Worm (Caenorhabditis elegans) whole organism, L4 larva: ENCODE measurements around the gene grl-20.
A peak's percentile ranks its signal among the peaks of the same experiment; 100 is the strongest.

Source experiments
- F10B5.3 ChIP-seq: sonication (generic microtip); optimal IDR thresholded peaks from 2 replicates; lab custom pipeline; 2016; ENCODE audit warnings: mild to moderate bottlenecking, missing genetic modification characterization, missing compliant biosample characterization
- F37D6.2 ChIP-seq: sonication (generic microtip); optimal IDR thresholded peaks from 2 replicates; lab custom pipeline; 2016; ENCODE audit warnings: mild to moderate bottlenecking, missing genetic modification characterization, missing compliant biosample characterization
- F49E8.2 ChIP-seq: sonication (generic microtip); optimal IDR thresholded peaks from 2 replicates; lab custom pipeline; 2016; ENCODE audit warnings: missing compliant biosample characterization, mild to moderate bottlenecking, missing genetic modification characterization, borderline replicate concordance
- Y48G9A.11 ChIP-seq: fragments of 200-800 bp; sonication (Bioruptor generic); IDR thresholded peaks from 2 replicates; pipeline ENCODE4 v1.3.6; 2022; ENCODE audit warnings: missing genetic modification reagents, missing genetic modification characterization, missing compliant biosample characterization
- Y75B8A.6 ChIP-seq: fragments of 200-800 bp; sonication (Bioruptor generic); IDR thresholded peaks from 2 replicates; pipeline ENCODE4 v1.3.6; 2022; ENCODE audit warnings: missing genetic modification reagents, missing genetic modification characterization, missing compliant biosample characterization
- arid-1 ChIP-seq: fragments of 200-800 bp; sonication (Bioruptor generic); conservative IDR thresholded peaks from 2 replicates; pipeline ENCODE4 v1.3.6; 2022; ENCODE audit warnings: missing genetic modification reagents, missing genetic modification characterization, missing compliant biosample characterization
- ceh-20 ChIP-seq: fragments of 200-800 bp; sonication (Bioruptor generic); IDR thresholded peaks from 2 replicates; pipeline ENCODE4 v1.3.6; 2022; ENCODE audit warnings: missing genetic modification reagents, missing genetic modification characterization, missing compliant biosample characterization
- ces-1 ChIP-seq: fragments of 150-350 bp; sonication (generic microtip); optimal IDR thresholded peaks from 4 replicates; lab custom pipeline; 2014; ENCODE audit warnings: missing biosample characterization, missing genetic modification reagents, missing genetic modification characterization
- ctbp-1 ChIP-seq: fragments of 200-800 bp; sonication (Bioruptor generic); IDR thresholded peaks from 2 replicates; pipeline ENCODE4 v1.3.6; 2022; ENCODE audit warnings: missing genetic modification reagents, missing genetic modification characterization, missing compliant biosample characterization
- daf-16 ChIP-seq, 3 experiments: sonication (generic microtip); optimal IDR thresholded peaks; 2 replicates each; lab custom pipeline; 2016 to 2017; ENCODE audit warnings: missing genetic modification characterization in 3 of 3, missing genetic modification reagents in 3 of 3, mild to moderate bottlenecking in 2 of 3, missing compliant biosample characterization in 2 of 3, missing biosample characterization in 1 of 3, moderate library complexity in 1 of 3
- dmd-6 ChIP-seq: fragments of 200-800 bp; sonication (Bioruptor generic); IDR thresholded peaks from 2 replicates; pipeline ENCODE4 v1.3.6; 2022; ENCODE audit warnings: missing genetic modification reagents, missing genetic modification characterization, missing compliant biosample characterization
- dmd-9 ChIP-seq: fragments of 200-800 bp; sonication (Bioruptor generic); IDR thresholded peaks from 2 replicates; pipeline ENCODE4 v1.3.6; 2022; ENCODE audit warnings: missing genetic modification reagents, missing genetic modification characterization, missing compliant biosample characterization
- dpl-1 ChIP-seq: fragments of 150-350 bp; optimal IDR thresholded peaks from 2 replicates; lab custom pipeline; 2014; ENCODE audit warnings: missing biosample characterization, missing genetic modification reagents, missing genetic modification characterization
- duxl-1 ChIP-seq: sonication (generic microtip); optimal IDR thresholded peaks from 2 replicates; lab custom pipeline; 2016; ENCODE audit warnings: mild to moderate bottlenecking, missing genetic modification characterization, moderate library complexity, missing compliant biosample characterization; ENCODE audit not compliant: poor library complexity
- dve-1 ChIP-seq: sonication (generic microtip); optimal IDR thresholded peaks from 2 replicates; lab custom pipeline; 2017; ENCODE audit warnings: antibody characterized with exemption, mild to moderate bottlenecking, missing genetic modification characterization, missing compliant biosample characterization; ENCODE audit not compliant: insufficient read depth
- hif-1 ChIP-seq, 2 experiments: sonication (generic microtip); optimal IDR thresholded peaks; 2 replicates each; lab custom pipeline; 2016 to 2017; ENCODE audit warnings: missing compliant biosample characterization in 2 of 2, missing genetic modification characterization in 2 of 2, missing genetic modification reagents in 2 of 2, missing genotype in 2 of 2, mild to moderate bottlenecking in 1 of 2
- hlh-11 ChIP-seq: fragments of 200-800 bp; sonication (Bioruptor generic); optimal IDR thresholded peaks from 2 replicates; lab custom pipeline; 2018; ENCODE audit warnings: mild to moderate bottlenecking, missing genetic modification characterization, missing compliant biosample characterization
- hlh-30 ChIP-seq: sonication (generic microtip); optimal IDR thresholded peaks from 2 replicates; lab custom pipeline; 2017; ENCODE audit warnings: antibody characterized with exemption, mild to moderate bottlenecking, missing genetic modification characterization, missing compliant biosample characterization; ENCODE audit not compliant: insufficient read depth
- hmg-1.1 ChIP-seq: fragments of 200-800 bp; sonication (Bioruptor generic); IDR thresholded peaks from 2 replicates; pipeline ENCODE4 v1.3.6; 2022; ENCODE audit warnings: missing genetic modification reagents, missing genetic modification characterization, missing compliant biosample characterization
- jun-1 ChIP-seq: fragments of 150-350 bp; optimal IDR thresholded peaks from 2 replicates; lab custom pipeline; 2014; ENCODE audit warnings: missing biosample characterization, missing genetic modification reagents, missing genetic modification characterization
- lin-13 ChIP-seq: fragments of 150-350 bp; optimal IDR thresholded peaks from 2 replicates; lab custom pipeline; 2014; ENCODE audit warnings: missing biosample characterization, missing genetic modification reagents, missing genetic modification characterization
- lin-29 ChIP-seq: fragments of 200-800 bp; sonication (Bioruptor generic); IDR thresholded peaks from 2 replicates; pipeline ENCODE4 v1.3.6; 2022; ENCODE audit warnings: missing genetic modification reagents, missing genetic modification characterization, missing compliant biosample characterization
- lin-38 ChIP-seq: fragments of 200-800 bp; sonication (Bioruptor generic); IDR thresholded peaks from 2 replicates; pipeline ENCODE4 v1.3.6; 2022; ENCODE audit warnings: missing genetic modification reagents, missing genetic modification characterization, missing compliant biosample characterization
- madf-5 ChIP-seq, 2 experiments: fragments of 200-800 bp; sonication (Bioruptor generic); IDR thresholded peaks; 2 replicates each; pipeline ENCODE4 v1.3.6; 2022; ENCODE audit warnings: missing compliant biosample characterization in 2 of 2, missing genetic modification characterization in 2 of 2
- mdl-1 ChIP-seq, 2 experiments: fragments of 150-350 bp in 1 of 2; sonication (generic microtip) in 1 of 2; optimal IDR thresholded peaks; 2 replicates each; lab custom pipeline; 2014 to 2017; ENCODE audit warnings: missing biosample characterization in 2 of 2, missing genetic modification characterization in 2 of 2
- mep-1 ChIP-seq: fragments of 150-350 bp; sonication (generic microtip); optimal IDR thresholded peaks from 3 replicates; lab custom pipeline; 2014; ENCODE audit warnings: missing biosample characterization, missing genetic modification characterization
- mes-2 ChIP-seq: sonication (generic microtip); optimal IDR thresholded peaks from 2 replicates; lab custom pipeline; 2016; ENCODE audit warnings: missing genotype, mild to moderate bottlenecking, missing genetic modification characterization, missing compliant biosample characterization; ENCODE audit not compliant: poor library complexity, severe bottlenecking
- nhr-102 ChIP-seq: sonication (generic microtip); optimal IDR thresholded peaks from 2 replicates; lab custom pipeline; 2016; ENCODE audit warnings: mild to moderate bottlenecking, missing genetic modification characterization, moderate library complexity, missing compliant biosample characterization
- nhr-25 ChIP-seq: sonication (generic microtip); optimal IDR thresholded peaks from 2 replicates; lab custom pipeline; 2017; ENCODE audit warnings: missing genetic modification characterization, mild to moderate bottlenecking, missing compliant biosample characterization, antibody characterized with exemption, moderate library complexity, borderline replicate concordance; ENCODE audit not compliant: insufficient read depth
- nhr-28 ChIP-seq: fragments of 150-350 bp; optimal IDR thresholded peaks from 2 replicates; lab custom pipeline; 2014; ENCODE audit warnings: missing biosample characterization, missing genetic modification characterization
- nhr-42 ChIP-seq: fragments of 200-800 bp; sonication (Bioruptor generic); IDR thresholded peaks from 2 replicates; pipeline ENCODE4 v1.3.6; 2022; ENCODE audit warnings: missing genetic modification characterization, missing compliant biosample characterization
- nhr-48 ChIP-seq: sonication (generic microtip); optimal IDR thresholded peaks from 2 replicates; lab custom pipeline; 2016; ENCODE audit warnings: mild to moderate bottlenecking, missing genetic modification characterization, missing compliant biosample characterization
- nhr-77 ChIP-seq: fragments of 150-350 bp; optimal IDR thresholded peaks from 2 replicates; lab custom pipeline; 2014; ENCODE audit warnings: missing biosample characterization, missing genetic modification characterization
- php-3 ChIP-seq: fragments of 200-800 bp; sonication (Bioruptor generic); IDR thresholded peaks from 2 replicates; pipeline ENCODE4 v1.3.6; 2022; ENCODE audit warnings: missing genetic modification reagents, missing genetic modification characterization, missing compliant biosample characterization
- rbr-2 ChIP-seq: sonication (generic microtip); optimal IDR thresholded peaks from 2 replicates; lab custom pipeline; 2016; ENCODE audit warnings: missing genotype, missing genetic modification characterization, missing compliant biosample characterization
- set-16 ChIP-seq: fragments of 200-800 bp; sonication (Bioruptor generic); IDR thresholded peaks from 2 replicates; pipeline ENCODE4 v1.3.6; 2022; ENCODE audit warnings: missing genetic modification reagents, missing genetic modification characterization, missing compliant biosample characterization
- skn-1 ChIP-seq: fragments of 150-350 bp; optimal IDR thresholded peaks from 2 replicates; lab custom pipeline; 2014; ENCODE audit warnings: missing biosample characterization, missing genetic modification characterization
- spr-3 ChIP-seq: fragments of 200-800 bp; sonication (Bioruptor generic); optimal IDR thresholded peaks from 2 replicates; lab custom pipeline; 2018; ENCODE audit warnings: mild to moderate bottlenecking, missing genetic modification characterization, missing compliant biosample characterization
- unc-130 ChIP-seq: sonication (generic microtip); optimal IDR thresholded peaks from 2 replicates; lab custom pipeline; 2016; ENCODE audit warnings: missing genetic modification reagents, missing genetic modification characterization, missing compliant biosample characterization
- unc-62 ChIP-seq, 3 experiments: fragments of 150-350 bp in 1 of 3; sonication (generic microtip); optimal IDR thresholded peaks in 2 of 3; peaks in 1 of 3; 1 replicate in 1 of 3; 2 replicates in 2 of 3; lab custom pipeline; 2014 to 2017; ENCODE audit warnings: missing biosample characterization in 3 of 3, missing genetic modification characterization in 3 of 3, missing genetic modification reagents in 3 of 3, missing genotype in 1 of 3
- vab-7 ChIP-seq: fragments of 200-800 bp; sonication (Bioruptor generic); IDR thresholded peaks from 2 replicates; pipeline ENCODE4 v1.3.6; 2022; ENCODE audit warnings: missing genetic modification reagents, missing genetic modification characterization, missing compliant biosample characterization
- zfp-3 ChIP-seq: fragments of 200-800 bp; sonication (Bioruptor generic); conservative IDR thresholded peaks from 2 replicates; pipeline ENCODE4 v1.3.6; 2022; ENCODE audit warnings: missing genetic modification reagents, missing genetic modification characterization, missing compliant biosample characterization
- zip-2 ChIP-seq: fragments of 150-350 bp; optimal IDR thresholded peaks from 2 replicates; lab custom pipeline; 2014; ENCODE audit warnings: missing biosample characterization, missing genetic modification characterization
- ztf-7 ChIP-seq: fragments of 150-350 bp; optimal IDR thresholded peaks from 2 replicates; lab custom pipeline; 2014; ENCODE audit warnings: missing biosample characterization, missing genetic modification characterization

The grl-20 gene

DNA sequence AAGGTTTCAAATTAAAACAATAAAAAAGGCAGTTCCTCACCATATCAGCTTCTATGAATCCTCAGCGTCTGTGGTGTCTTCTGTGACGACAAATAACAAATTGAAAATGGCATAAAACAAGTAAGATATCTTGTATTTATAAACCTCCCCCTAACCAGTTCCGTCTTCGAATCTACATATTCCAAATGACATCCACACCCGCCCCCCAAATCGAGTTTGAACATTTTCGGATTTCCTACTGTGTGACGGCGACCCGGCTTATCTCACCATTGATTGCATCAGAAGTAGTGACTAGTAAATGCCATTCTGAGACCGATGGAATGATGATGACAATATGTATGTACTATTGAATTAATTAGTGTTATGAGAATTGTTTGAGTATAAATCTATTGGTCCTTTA, at the start of gene grl-20:
TSS of gene grl-20 (minus strand) at position 101 of the 400 bp plus-strand sequence.
- TF ChIP-seq unc-62 (GFP tag; optimal IDR thresholded peaks at IDR 0.05 in 1 of 2; lab: Kevin White, UChicago) (peak in 1 of 2 experiments; percentile 27), unc-62 (tag; optimal IDR thresholded peaks at IDR 0.05; lab: Kevin White, UChicago) (no peak), dmd-9 (GFP tag; lab: Robert Waterston, UW) (no peak)

DNA sequence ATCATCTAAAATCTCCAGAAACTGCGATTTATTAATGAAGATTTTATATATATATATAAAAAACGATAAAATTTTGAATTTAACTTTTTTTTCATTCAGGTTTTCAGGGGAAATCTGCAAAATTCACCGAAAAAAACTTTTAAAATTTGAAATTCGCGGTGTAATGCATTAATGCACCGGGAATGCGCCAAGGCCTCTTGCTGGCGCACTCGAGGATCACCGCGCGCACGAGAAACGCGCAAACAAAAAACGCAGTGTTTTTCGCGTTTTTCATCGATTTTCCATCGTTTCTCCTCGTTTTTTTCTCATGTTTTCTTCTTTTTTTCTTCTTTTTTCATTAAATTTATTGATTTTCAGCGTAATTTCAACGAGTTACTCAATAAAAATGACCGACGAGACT, 48.9 kb upstream of the grl-20 start, which contains the start of gene hrpu-2:
TSS of gene hrpu-2 (plus strand) at position 352 of the 400 bp plus-strand sequence.
- TF ChIP-seq nhr-48 (tag; lab: Kevin White, UChicago) (peak; percentile 49), mdl-1 (tag; optimal IDR thresholded peaks at IDR 0.05; lab: Kevin White, UChicago) (peak in 1 of 2 experiments; percentile 10), dpl-1 (peak; percentile 98), jun-1 (tag; lab: Kevin White, UChicago) (peak; percentile 58), hif-1 (tag; optimal IDR thresholded peaks at IDR 0.05; lab: Kevin White, UChicago) (peak in 1 of 2 experiments; percentile 63), nhr-25 (no peak), hlh-30 (tag; lab: Kevin White, UChicago) (peak; percentile 73), zip-2 (tag; lab: Kevin White, UChicago) (no peak), skn-1 (no peak), F49E8.2 (peak; percentile 49), arid-1 (GFP tag; lab: Robert Waterston, UW) (peak; percentile 52; the same call in 1 of the 2 replicates), duxl-1 (tag; lab: Kevin White, UChicago) (peak; percentile 31), unc-62 (GFP tag; optimal IDR thresholded peaks at IDR 0.05 in 1 of 2; lab: Kevin White, UChicago) (no peak), unc-62 (tag; optimal IDR thresholded peaks at IDR 0.05; lab: Kevin White, UChicago) (no peak), mes-2 (tag; lab: Kevin White, UChicago) (peak; percentile 92), mep-1 (peak; percentile 83), unc-130 (peak; percentile 23), daf-16 (GFP tag; optimal IDR thresholded peaks at IDR 0.05; lab: Kevin White, UChicago) (peak in 1 of 2 experiments; percentile 33), daf-16 (tag; optimal IDR thresholded peaks at IDR 0.05; lab: Kevin White, UChicago) (peak; percentile 29), ceh-20 (GFP tag; lab: Robert Waterston, UW) (peak; percentile 64; the same call in 1 of the 2 replicates), nhr-77 (tag; lab: Kevin White, UChicago) (peak; percentile 9), nhr-28 (tag; lab: Kevin White, UChicago) (peak; percentile 49), nhr-42 (GFP tag; lab: Robert Waterston, UW) (peak; percentile 56; the same call in 1 of the 2 replicates), set-16 (GFP tag; lab: Robert Waterston, UW) (0 out of 2 replicates have a peak, but pooled peaks have one; percentile 10), ctbp-1 (peak; percentile 55; the same call in 1 of the 2 replicates), hlh-11 (tag; lab: Kevin White, UChicago) (peak; percentile 73), Y48G9A.11 (GFP tag; lab: Robert Waterston, UW) (peak; percentile 42; the same call in 1 of the 2 replicates), nhr-102 (tag; lab: Kevin White, UChicago) (peak; percentile 85), F37D6.2 (tag; lab: Kevin White, UChicago) (peak; percentile 73), F10B5.3 (tag; lab: Kevin White, UChicago) (peak; percentile 57), lin-13 (GFP tag; lab: Kevin White, UChicago) (peak; percentile 85), vab-7 (peak; percentile 49; the same call in 1 of the 2 replicates), spr-3 (GFP tag; lab: Kevin White, UChicago) (peak; percentile 62), Y75B8A.6 (GFP tag; lab: Robert Waterston, UW) (no peak), hmg-1.1 (GFP tag; lab: Robert Waterston, UW) (peak; percentile 78), dve-1 (peak; percentile 82), dmd-6 (GFP tag; lab: Robert Waterston, UW) (peak; percentile 82), php-3 (peak; percentile 62), ztf-7 (tag; lab: Kevin White, UChicago) (peak; percentile 55), madf-5 (GFP tag; IDR thresholded peaks at IDR 0.05; lab: Robert Waterston, UW) (no peak), lin-29 (0 out of 2 replicates have a peak, but pooled peaks have one; percentile 18), zfp-3 (peak; percentile 83), dmd-9 (GFP tag; lab: Robert Waterston, UW) (peak; percentile 67; the same call in 1 of the 2 replicates), rbr-2 (tag; lab: Kevin White, UChicago) (peak; percentile 79), lin-38 (GFP tag; lab: Robert Waterston, UW) (peak; percentile 87), ces-1 (GFP tag; lab: Kevin White, UChicago) (no peak)
